Worm (Caenorhabditis elegans) whole organism, L4 larva: ENCODE data around the gene mtp-18.

Source experiments
- D1046.2 ChIP-seq: fragments of 200-800 bp; sonication (Bioruptor generic); IDR thresholded peaks from 2 replicates; pipeline ENCODE4 v1.3.6; 2022; ENCODE audit warnings: missing genetic modification characterization, missing compliant biosample characterization
- ZK546.5 ChIP-seq, 2 experiments: sonication (generic microtip); optimal IDR thresholded peaks; 2 replicates each; lab custom pipeline; 2017; ENCODE audit warnings: missing biosample characterization in 2 of 2, missing genetic modification characterization in 2 of 2
- aly-2 ChIP-seq: sonication (generic microtip); optimal IDR thresholded peaks from 2 replicates; lab custom pipeline; 2018; ENCODE audit warnings: missing biosample characterization, missing genetic modification characterization
- ama-1 ChIP-seq: fragments of 150-350 bp; optimal IDR thresholded peaks from 2 replicates; lab custom pipeline; 2014; ENCODE audit warnings: inconsistent platforms, mixed read lengths
- duxl-1 ChIP-seq: sonication (generic microtip); optimal IDR thresholded peaks from 2 replicates; lab custom pipeline; 2016; ENCODE audit warnings: mild to moderate bottlenecking, missing genetic modification characterization, moderate library complexity, missing compliant biosample characterization; ENCODE audit not compliant: poor library complexity
- lin-15B ChIP-seq: fragments of 150-350 bp; sonication (generic microtip); optimal IDR thresholded peaks from 3 replicates; lab custom pipeline; 2014; ENCODE audit warnings: missing biosample characterization, missing genetic modification characterization
- nhr-11 ChIP-seq: fragments of 150-350 bp; optimal IDR thresholded peaks from 2 replicates; lab custom pipeline; 2014; ENCODE audit warnings: missing biosample characterization, missing genetic modification characterization
- nhr-25 ChIP-seq: sonication (generic microtip); optimal IDR thresholded peaks from 2 replicates; lab custom pipeline; 2017; ENCODE audit warnings: missing genetic modification characterization, mild to moderate bottlenecking, missing compliant biosample characterization, antibody characterized with exemption, moderate library complexity, borderline replicate concordance; ENCODE audit not compliant: insufficient read depth
- ztf-11 ChIP-seq: fragments of 150-350 bp; optimal IDR thresholded peaks from 2 replicates; lab custom pipeline; 2014; ENCODE audit warnings: missing biosample characterization, missing genetic modification characterization

ce11 chrX:6252752-6253151 lies 46.5 kb upstream of the mtp-18 start:
- TF ChIP-seq ZK546.5 (tag; optimal IDR thresholded peaks at IDR 0.05; lab: Kevin White, UChicago) (no peak), D1046.2 (GFP tag; lab: Robert Waterston, UW) (no peak), ama-1 (lab: Kevin White, UChicago) (no peak), ztf-11 (no peak), nhr-25 (no peak), lin-15B (tag; lab: Kevin White, UChicago) (no peak), nhr-11 (no peak), aly-2 (tag; lab: Kevin White, UChicago) (no peak), duxl-1 (tag; lab: Kevin White, UChicago) (no peak)
